Worm (Caenorhabditis elegans) whole organism, L3 larva: Measurements from ENCODE around the gene C16C8.8.

ENCODE experiments used
- ZK546.5 ChIP-seq: sonication (generic microtip); optimal IDR thresholded peaks from 2 replicates; lab custom pipeline; 2017; ENCODE audit warnings: missing biosample characterization, missing genetic modification characterization
- aly-2 ChIP-seq: fragments of 150-350 bp; optimal IDR thresholded peaks from 2 replicates; lab custom pipeline; 2014; ENCODE audit warnings: missing biosample characterization, missing genetic modification characterization
- ceh-16 ChIP-seq: sonication (generic microtip); optimal IDR thresholded peaks from 2 replicates; lab custom pipeline; 2017; ENCODE audit warnings: missing biosample characterization, missing genetic modification characterization
- daf-12 ChIP-seq: fragments of 150-350 bp; optimal IDR thresholded peaks from 2 replicates; lab custom pipeline; 2014; ENCODE audit warnings: missing biosample characterization, missing genetic modification reagents, missing genetic modification characterization
- egl-27 ChIP-seq: sonication (generic microtip); optimal IDR thresholded peaks from 4 replicates; lab custom pipeline; 2017; ENCODE audit warnings: missing biosample characterization, missing genetic modification reagents, missing genetic modification characterization
- elt-2 ChIP-seq: sonication (generic microtip); optimal IDR thresholded peaks from 2 replicates; lab custom pipeline; 2016; ENCODE audit warnings: missing genetic modification reagents, mild to moderate bottlenecking, missing genetic modification characterization, missing compliant biosample characterization
- fos-1 ChIP-seq: fragments of 150-350 bp; optimal IDR thresholded peaks from 2 replicates; lab custom pipeline; 2014; ENCODE audit warnings: missing biosample characterization, missing genetic modification characterization
- nhr-11 ChIP-seq: fragments of 150-350 bp; optimal IDR thresholded peaks from 2 replicates; lab custom pipeline; 2014; ENCODE audit warnings: missing biosample characterization, missing genetic modification characterization
- nhr-237 ChIP-seq: fragments of 150-350 bp; optimal IDR thresholded peaks from 2 replicates; lab custom pipeline; 2014; ENCODE audit warnings: missing biosample characterization, missing genetic modification characterization
- nhr-28 ChIP-seq: fragments of 150-350 bp; optimal IDR thresholded peaks from 2 replicates; lab custom pipeline; 2014; ENCODE audit warnings: missing biosample characterization, missing genetic modification characterization
- pqm-1 ChIP-seq: fragments of 150-350 bp; optimal IDR thresholded peaks from 2 replicates; lab custom pipeline; 2017; ENCODE audit warnings: missing biosample characterization, missing genetic modification characterization, inconsistent platforms
- skn-1 ChIP-seq: fragments of 150-350 bp; optimal IDR thresholded peaks from 2 replicates; lab custom pipeline; 2014; ENCODE audit warnings: missing biosample characterization, missing genetic modification characterization
- snpc-4 ChIP-seq: fragments of 150-350 bp; optimal IDR thresholded peaks from 2 replicates; lab custom pipeline; 2014; ENCODE audit warnings: missing biosample characterization, missing genetic modification characterization

ce11 chrII:3472316-3472715, 10.8 kb upstream of the C16C8.8 start, which contains the start of gene Y49F6B.12:
- TF ChIP-seq snpc-4 (tag; lab: Kevin White, UChicago) (no peak), skn-1 (tag; lab: Kevin White, UChicago) (no peak), pqm-1 (tag; lab: Kevin White, UChicago) (no peak), elt-2 (no peak), egl-27 (tag; lab: Kevin White, UChicago) (no peak), aly-2 (no peak), nhr-11 (tag; lab: Kevin White, UChicago) (no peak), ZK546.5 (tag; lab: Kevin White, UChicago) (no peak), nhr-237 (tag; lab: Kevin White, UChicago) (no peak), daf-12 (tag; lab: Kevin White, UChicago) (no peak), nhr-28 (tag; lab: Kevin White, UChicago) (no peak), ceh-16 (tag; lab: Kevin White, UChicago) (no peak), fos-1 (tag; lab: Kevin White, UChicago) (no peak)
